Fruit fly (Drosophila melanogaster) whole organism, embryonic: ENCODE results near the gene Hr38.

Source experiments
- Adf1 ChIP-seq: fragments of 200-800 bp; sonication (Bioruptor generic); IDR thresholded peaks from 2 replicates; pipeline ENCODE4 v1.3.6; 2022; ENCODE audit warnings: missing biosample characterization, missing genetic modification characterization
- Awh ChIP-seq: fragments of 200-800 bp; sonication (Bioruptor generic); IDR thresholded peaks from 2 replicates; pipeline ENCODE4, ENCODE4 v1.3.6; 2022; ENCODE audit warnings: missing biosample characterization, missing genetic modification characterization
- B-H1 ChIP-seq: fragments of 200-800 bp; sonication (Bioruptor generic); IDR thresholded peaks from 3 replicates; pipeline ENCODE4 v1.3.6; 2022; ENCODE audit warnings: missing biosample characterization, missing genetic modification characterization
- Blimp-1 ChIP-seq: fragments of 200-800 bp; sonication (Bioruptor generic); optimal IDR thresholded peaks from 3 replicates; lab custom pipeline; 2018; ENCODE audit warnings: missing biosample characterization, missing genetic modification characterization, mild to moderate bottlenecking, moderate library complexity, missing genetic modification reagents
- CG12071 ChIP-seq: fragments of 200-800 bp; sonication (Bioruptor generic); optimal IDR thresholded peaks from 3 replicates; lab custom pipeline; 2018; ENCODE audit warnings: missing biosample characterization, mild to moderate bottlenecking, missing genetic modification characterization
- CG12744 ChIP-seq: fragments of 200-800 bp; sonication (Bioruptor generic); optimal IDR thresholded peaks from 2 replicates; lab custom pipeline; 2016; ENCODE audit warnings: missing biosample characterization, missing genetic modification characterization
- CG12942 ChIP-seq: fragments of 200-800 bp; sonication (Bioruptor generic); optimal IDR thresholded peaks from 3 replicates; lab custom pipeline; 2016; ENCODE audit warnings: missing biosample characterization, missing genetic modification characterization
- CG13287 ChIP-seq: fragments of 200-800 bp; sonication (Bioruptor generic); IDR thresholded peaks from 2 replicates; pipeline ENCODE4 v1.3.6; 2022; ENCODE audit warnings: missing biosample characterization, missing genetic modification characterization; ENCODE audit not compliant: partially characterized antibody
- CG13894 ChIP-seq: fragments of 200-800 bp; sonication (Bioruptor generic); optimal IDR thresholded peaks from 3 replicates; lab custom pipeline; 2018; ENCODE audit warnings: missing biosample characterization, mild to moderate bottlenecking, missing genetic modification characterization, moderate library complexity
- CG1529 ChIP-seq: fragments of 200-800 bp; sonication (Bioruptor generic); optimal IDR thresholded peaks from 3 replicates; lab custom pipeline; 2018; ENCODE audit warnings: missing biosample characterization, missing genetic modification characterization
- CG17802 ChIP-seq: fragments of 200-800 bp; sonication (Bioruptor generic); optimal IDR thresholded peaks from 2 replicates; lab custom pipeline; 2018; ENCODE audit warnings: missing biosample characterization, mild to moderate bottlenecking, missing genetic modification characterization, moderate library complexity
- CG17912 ChIP-seq: fragments of 200-800 bp; sonication (Bioruptor generic); optimal IDR thresholded peaks from 2 replicates; lab custom pipeline; 2018; ENCODE audit warnings: missing biosample characterization, mild to moderate bottlenecking, missing genetic modification characterization
- CG30403 ChIP-seq: fragments of 200-800 bp; sonication (Bioruptor generic); optimal IDR thresholded peaks from 3 replicates; lab custom pipeline; 2016; ENCODE audit warnings: missing biosample characterization, missing genetic modification characterization
- CG33557 ChIP-seq: fragments of 200-800 bp; sonication (Bioruptor generic); optimal IDR thresholded peaks from 2 replicates; lab custom pipeline; 2019; ENCODE audit warnings: missing biosample characterization, mild to moderate bottlenecking, missing genetic modification characterization, moderate library complexity
- CG3847 ChIP-seq: fragments of 200-800 bp; sonication (Bioruptor generic); IDR thresholded peaks from 2 replicates; pipeline ENCODE4 v1.3.6; 2022; ENCODE audit warnings: missing biosample characterization, missing genetic modification characterization
- CG4404 ChIP-seq: fragments of 200-800 bp; sonication (Bioruptor generic); IDR thresholded peaks from 2 replicates; pipeline ENCODE4 v1.3.6; 2022; ENCODE audit warnings: missing biosample characterization, missing genetic modification characterization
- CG6254 ChIP-seq: fragments of 200-800 bp; sonication (Bioruptor generic); optimal IDR thresholded peaks from 3 replicates; lab custom pipeline; 2017; ENCODE audit warnings: mild to moderate bottlenecking, missing biosample characterization, missing genetic modification reagents, missing genetic modification characterization
- CG6854 ChIP-seq: fragments of 200-800 bp; sonication (Bioruptor generic); optimal IDR thresholded peaks from 3 replicates; lab custom pipeline; 2017; ENCODE audit warnings: missing biosample characterization, mild to moderate bottlenecking, missing genetic modification characterization
- CG7839 ChIP-seq: fragments of 200-800 bp; sonication (Bioruptor generic); optimal IDR thresholded peaks from 3 replicates; lab custom pipeline; 2018; ENCODE audit warnings: missing biosample characterization, mild to moderate bottlenecking, missing genetic modification characterization, moderate library complexity
- CG7987 ChIP-seq: fragments of 200-800 bp; sonication (Bioruptor generic); optimal IDR thresholded peaks from 2 replicates; lab custom pipeline; 2018; ENCODE audit warnings: missing biosample characterization, mild to moderate bottlenecking, missing genetic modification characterization, moderate library complexity
- CG9437 ChIP-seq: fragments of 200-800 bp; sonication (Bioruptor generic); optimal IDR thresholded peaks from 2 replicates; lab custom pipeline; 2018; ENCODE audit warnings: missing biosample characterization, mild to moderate bottlenecking, missing genetic modification characterization
- CG9727 ChIP-seq: fragments of 200-800 bp; sonication (Bioruptor generic); optimal IDR thresholded peaks from 3 replicates; lab custom pipeline; 2017; ENCODE audit warnings: missing biosample characterization, mild to moderate bottlenecking, missing genetic modification characterization
- Dad ChIP-seq: fragments of 200-800 bp; sonication (Bioruptor generic); optimal IDR thresholded peaks from 3 replicates; lab custom pipeline; 2016; ENCODE audit warnings: missing biosample characterization, missing genetic modification characterization
- Dll ChIP-seq: fragments of 200-800 bp; sonication (Bioruptor generic); IDR thresholded peaks from 4 replicates; pipeline ENCODE4 v1.3.6; 2022; ENCODE audit warnings: missing biosample characterization, missing genetic modification characterization; ENCODE audit not compliant: partially characterized antibody
- Doc3 ChIP-seq: fragments of 200-800 bp; sonication (Bioruptor generic); IDR thresholded peaks from 3 replicates; pipeline ENCODE4 v1.3.6; 2022; ENCODE audit warnings: missing biosample characterization, missing genetic modification characterization; ENCODE audit not compliant: partially characterized antibody
- Elba2 ChIP-seq: fragments of 200-800 bp; sonication (Bioruptor generic); optimal IDR thresholded peaks from 3 replicates; lab custom pipeline; 2016; ENCODE audit warnings: missing biosample characterization, missing genetic modification characterization
- Kr ChIP-seq: fragments of 200-800 bp; sonication (Bioruptor generic); optimal IDR thresholded peaks from 2 replicates; lab custom pipeline; 2017; ENCODE audit warnings: missing biosample characterization, mild to moderate bottlenecking, missing genetic modification characterization
- Sox100B ChIP-seq: fragments of 200-800 bp; sonication (Bioruptor generic); optimal IDR thresholded peaks from 3 replicates; lab custom pipeline; 2018; ENCODE audit warnings: missing biosample characterization, mild to moderate bottlenecking, missing genetic modification characterization
- Stat92E ChIP-seq, 3 experiments: fragments of >200 bp in 2 of 3; fragments of 200-800 bp in 1 of 3; sonication (Bioruptor generic) in 1 of 3; optimal IDR thresholded peaks; 2 replicates each; lab custom pipeline; 2017 to 2019; ENCODE audit warnings: missing biosample characterization in 3 of 3, missing genetic modification characterization in 3 of 3, mild to moderate bottlenecking in 1 of 3, moderate library complexity in 1 of 3
- Usf ChIP-seq: fragments of 200-800 bp; sonication (Bioruptor generic); optimal IDR thresholded peaks from 2 replicates; lab custom pipeline; 2017; ENCODE audit warnings: missing genotype, missing biosample characterization, missing genetic modification characterization
- bsh ChIP-seq, 2 experiments: fragments of 200-800 bp; sonication (Bioruptor generic); optimal IDR thresholded peaks; 2 replicates each; lab custom pipeline; 2017 to 2018; ENCODE audit warnings: mild to moderate bottlenecking in 2 of 2, missing biosample characterization in 2 of 2, missing genetic modification characterization in 2 of 2, moderate library complexity in 1 of 2
- da ChIP-seq: fragments of 200-800 bp; sonication (Bioruptor generic); optimal IDR thresholded peaks from 2 replicates; lab custom pipeline; 2016; ENCODE audit warnings: missing biosample characterization, missing genetic modification characterization
- dm ChIP-seq: fragments of 200-800 bp; sonication (Bioruptor generic); optimal IDR thresholded peaks from 3 replicates; lab custom pipeline; 2016; ENCODE audit warnings: missing biosample characterization, missing genetic modification characterization
- dpn ChIP-seq, 2 experiments: fragments of 200-800 bp; sonication (Bioruptor generic); optimal IDR thresholded peaks; 3 replicates each; lab custom pipeline; 2016; ENCODE audit warnings: missing biosample characterization in 2 of 2, missing genetic modification characterization in 2 of 2
- eve ChIP-seq, 2 experiments: fragments of >200 bp; optimal IDR thresholded peaks; 2 replicates each; lab custom pipeline; 2017; ENCODE audit warnings: missing biosample characterization in 2 of 2, missing genetic modification characterization in 2 of 2
- fd3F ChIP-seq: fragments of 200-800 bp; sonication (Bioruptor generic); optimal IDR thresholded peaks from 2 replicates; lab custom pipeline; 2018; ENCODE audit warnings: missing biosample characterization, mild to moderate bottlenecking, missing genetic modification characterization, moderate library complexity
- jigr1 ChIP-seq: fragments of 200-800 bp; sonication (Bioruptor generic); IDR thresholded peaks from 3 replicates; pipeline ENCODE4 v1.3.6; 2022; ENCODE audit warnings: missing biosample characterization, missing genetic modification characterization
- kah ChIP-seq: fragments of 200-800 bp; sonication (Bioruptor generic); optimal IDR thresholded peaks from 2 replicates; lab custom pipeline; 2018; ENCODE audit warnings: missing biosample characterization, mild to moderate bottlenecking, missing genetic modification characterization
- lab ChIP-seq: fragments of 200-800 bp; sonication (Bioruptor generic); optimal IDR thresholded peaks from 3 replicates; lab custom pipeline; 2017; ENCODE audit warnings: missing biosample characterization, missing genetic modification characterization, mild to moderate bottlenecking, moderate library complexity, missing genetic modification reagents
- lmd ChIP-seq: fragments of 200-800 bp; sonication (Bioruptor generic); IDR thresholded peaks from 2 replicates; pipeline ENCODE4 v1.3.6; 2022; ENCODE audit warnings: missing biosample characterization, missing genetic modification characterization
- p53 ChIP-seq: fragments of 200-800 bp; sonication (Bioruptor generic); optimal IDR thresholded peaks from 2 replicates; lab custom pipeline; 2016; ENCODE audit warnings: missing biosample characterization, missing genetic modification characterization
- pan ChIP-seq, 4 experiments: fragments of >200 bp in 3 of 4; fragments of 200-800 bp in 1 of 4; sonication (Bioruptor generic) in 1 of 4; optimal IDR thresholded peaks in 3 of 4; IDR thresholded peaks in 1 of 4; 2 replicates each; pipeline versions ENCODE4 v1.3.6 to Lab custom; 2017 to 2022; ENCODE audit warnings: missing biosample characterization in 2 of 4, missing genetic modification characterization in 2 of 4, mixed read lengths in 1 of 4
- pho ChIP-seq: fragments of 200-800 bp; sonication (Bioruptor generic); optimal IDR thresholded peaks from 2 replicates; lab custom pipeline; 2016; ENCODE audit warnings: missing biosample characterization, missing genetic modification characterization
- phol ChIP-seq: fragments of 200-800 bp; sonication (Bioruptor generic); optimal IDR thresholded peaks from 3 replicates; lab custom pipeline; 2018; ENCODE audit warnings: missing biosample characterization, mild to moderate bottlenecking, missing genetic modification characterization, moderate library complexity
- sd ChIP-seq: fragments of 200-800 bp; sonication (Bioruptor generic); optimal IDR thresholded peaks from 3 replicates; lab custom pipeline; 2018; ENCODE audit warnings: missing biosample characterization, mild to moderate bottlenecking, missing genetic modification characterization, moderate library complexity
- sisA ChIP-seq: fragments of 200-800 bp; sonication (Bioruptor generic); IDR thresholded peaks from 2 replicates; pipeline ENCODE4 v1.3.6; 2022; ENCODE audit warnings: missing biosample characterization, missing genetic modification characterization
- sug ChIP-seq: fragments of 200-800 bp; optimal IDR thresholded peaks from 2 replicates; lab custom pipeline; 2019; ENCODE audit warnings: missing biosample characterization, mild to moderate bottlenecking, missing genetic modification characterization, moderate library complexity
- vnd ChIP-seq: fragments of 200-800 bp; sonication (Bioruptor generic); IDR thresholded peaks from 3 replicates; pipeline ENCODE4 v1.3.6; 2022; ENCODE audit warnings: missing biosample characterization, missing genetic modification characterization; ENCODE audit not compliant: partially characterized antibody
- zf30C ChIP-seq: fragments of 200-800 bp; sonication (Bioruptor generic); optimal IDR thresholded peaks from 3 replicates; lab custom pipeline; 2018; ENCODE audit warnings: missing biosample characterization, mild to moderate bottlenecking, missing genetic modification characterization

The Hr38 gene

dm6 chr2L:20752160-20752559 is 37.8 kb upstream of the Hr38 start, which contains the start of the genes Amacr and Ns4 (continued):
- TF ChIP-seq Dll (no peak; the same call in 1 of the 4 replicates), Sox100B (GFP tag; lab: Kevin White, UChicago) (no peak), dm (GFP tag; lab: Kevin White, UChicago) (peak; percentile 35), phol (peak; percentile 44), CG7839 (no peak), dpn (GFP tag; optimal IDR thresholded peaks at IDR 0.05; lab: Kevin White, UChicago) (peak; percentile 47 to 61), CG9437 (peak; percentile 46), CG33557 (GFP tag; lab: Kevin White, UChicago) (peak; percentile 34), CG12942 (GFP tag; lab: Kevin White, UChicago) (peak; percentile 20), CG3847 (GFP tag; lab: Robert Waterston, UW) (peak; percentile 78), lab (GFP tag; lab: Kevin White, UChicago) (no peak), CG1529 (GFP tag; lab: Kevin White, UChicago) (no peak), Awh (no peak), Kr (no peak), CG13287 (GFP tag; lab: Robert Waterston, UW) (peak; percentile 65), B-H1 (GFP tag; lab: Robert Waterston, UW) (no peak; the same call in 2 of the 3 replicates), Dad (GFP tag; lab: Kevin White, UChicago) (peak; percentile 25), CG17802 (tag; lab: Kevin White, UChicago) (no peak), zf30C (no peak), Elba2 (GFP tag; lab: Kevin White, UChicago) (peak; percentile 47), lmd (GFP tag; lab: Robert Waterston, UW) (peak; percentile 64; the same call in 1 of the 2 replicates), jigr1 (no peak), Stat92E (GFP tag; optimal IDR thresholded peaks at IDR 0.05; lab: Kevin White, UChicago) (no peak), CG4404 (GFP tag; lab: Robert Waterston, UW) (no peak), pho (GFP tag; lab: Kevin White, UChicago) (peak; percentile 61), sug (tag; lab: Kevin White, UChicago) (no peak), Blimp-1 (GFP tag; lab: Kevin White, UChicago) (no peak), CG12744 (GFP tag; lab: Kevin White, UChicago) (no peak), kah (GFP tag; lab: Kevin White, UChicago) (no peak), CG13894 (tag; lab: Kevin White, UChicago) (no peak), CG9727 (GFP tag; lab: Kevin White, UChicago) (peak; percentile 48), da (peak; percentile 8), CG6254 (GFP tag; lab: Kevin White, UChicago) (no peak), CG30403 (GFP tag; lab: Kevin White, UChicago) (peak; percentile 71), p53 (GFP tag; lab: Kevin White, UChicago) (peak; percentile 28), CG12071 (GFP tag; lab: Kevin White, UChicago) (no peak), eve (GFP tag; optimal IDR thresholded peaks at IDR 0.05; lab: Kevin White, UChicago) (no peak), sd (tag; lab: Kevin White, UChicago) (no peak), CG7987 (GFP tag; lab: Kevin White, UChicago) (no peak), CG6854 (no peak), Doc3 (GFP tag; lab: Robert Waterston, UW) (peak; percentile 49; the same call in 2 of the 3 replicates), Adf1 (GFP tag; lab: Robert Waterston, UW) (0 out of 2 replicates have a peak, but pooled peaks have one; percentile 20), pan (optimal IDR thresholded peaks at IDR 0.05; lab: Kevin White, UChicago) (no peak), pan (GFP tag; optimal IDR thresholded peaks at IDR 0.05 in 1 of 2, IDR thresholded peaks at IDR 0.05 in 1 of 2) (peak in 1 of 2 experiments; percentile 57), sisA (GFP tag; lab: Robert Waterston, UW) (peak; percentile 54), vnd (GFP tag; lab: Robert Waterston, UW) (no peak), bsh (GFP tag; optimal IDR thresholded peaks at IDR 0.05; lab: Kevin White, UChicago) (peak; percentile 54 to 56), fd3F (GFP tag; lab: Kevin White, UChicago) (peak; percentile 28), Usf (no peak), CG17912 (GFP tag; lab: Kevin White, UChicago) (no peak)
